Fruit fly (Drosophila melanogaster): Measurements from ENCODE around the gene gny.

The gny gene

dm6 chr2L:10375464-10376236, 4.3 kb upstream of the gny start, which contains the start of the genes CG33303 and dpr19 (continued):
- TF ChIP-seq zfh1 (GFP tag; IDR thresholded peaks at IDR 0.05) (0 out of 3 replicates have a peak, but pooled peaks have one; percentile 31), Hr51 (GFP tag; optimal IDR thresholded peaks at IDR 0.05) (peak in 1 of 2 experiments; percentile 87), CG4730 (GFP tag; IDR thresholded peaks at IDR 0.05) (peak; percentile 36; the same call in 1 of the 2 replicates), h (optimal IDR thresholded peaks at IDR 0.05) (no peak), MTF-1 (GFP tag; optimal IDR thresholded peaks at IDR 0.05; ENCODE audit: borderline replicate concordance) (no peak), CG14860 (GFP tag; IDR thresholded peaks at IDR 0.05; ENCODE audit: partially characterized antibody) (no peak), tgo (GFP tag; IDR thresholded peaks at IDR 0.05) (peak; percentile 66; the same call in 2 of the 3 replicates), oc (tag; optimal IDR thresholded peaks at IDR 0.05) (no peak), CG17359 (tag; optimal IDR thresholded peaks at IDR 0.05) (peak; percentile 84), CG10267 (tag; optimal IDR thresholded peaks at IDR 0.05) (peak; percentile 84), hkb (optimal IDR thresholded peaks at IDR 0.05) (no peak), hkb (GFP tag; IDR thresholded peaks at IDR 0.05) (peak; percentile 78), sc (optimal IDR thresholded peaks at IDR 0.05) (no peak), sc (GFP tag; optimal IDR thresholded peaks at IDR 0.05) (peak; percentile 33), bcd (GFP tag; optimal IDR thresholded peaks at IDR 0.05) (peak; percentile 65), CG11085 (GFP tag; IDR thresholded peaks at IDR 0.05) (no peak), ssp (GFP tag; IDR thresholded peaks at IDR 0.05) (peak; percentile 60; the same call in 1 of the 2 replicates), CG9797 (GFP tag; optimal IDR thresholded peaks at IDR 0.05) (peak; percentile 80), CG7745 (tag; optimal IDR thresholded peaks at IDR 0.05) (peak; percentile 3), ttk (GFP tag; IDR thresholded peaks at IDR 0.05) (no peak; the same call in 1 of the 2 replicates), Meics (GFP tag; optimal IDR thresholded peaks at IDR 0.05) (peak; percentile 80), CG13123 (GFP tag; optimal IDR thresholded peaks at IDR 0.05) (peak; percentile 50), CG33557 (GFP tag; optimal IDR thresholded peaks at IDR 0.05) (peak; percentile 74), bowl (GFP tag; IDR thresholded peaks at IDR 0.05) (no peak), CG8281 (tag; optimal IDR thresholded peaks at IDR 0.05) (peak; percentile 4), sisA (GFP tag; IDR thresholded peaks at IDR 0.05) (0 out of 2 replicates have a peak, but pooled peaks have one; percentile 27), da (GFP tag; optimal IDR thresholded peaks at IDR 0.05) (no peak), CG11456 (GFP tag; IDR thresholded peaks at IDR 0.05) (0 out of 3 replicates have a peak, but pooled peaks have one; percentile 13), gcm (GFP tag; optimal IDR thresholded peaks at IDR 0.05) (peak; percentile 83), knrl (GFP tag; IDR thresholded peaks at IDR 0.05; ENCODE audit: partially characterized antibody) (no peak), croc (GFP tag; conservative IDR thresholded peaks at IDR 0.05) (peak; percentile 41; the same call in 2 of the 3 replicates), vnd (GFP tag; IDR thresholded peaks at IDR 0.05; ENCODE audit: partially characterized antibody) (no peak), CG4424 (GFP tag; optimal IDR thresholded peaks at IDR 0.05) (peak; percentile 71), CG17328 (GFP tag; IDR thresholded peaks at IDR 0.05) (peak; percentile 79), emc (GFP tag; optimal IDR thresholded peaks at IDR 0.05) (no peak), CG18262 (tag; optimal IDR thresholded peaks at IDR 0.05) (peak; percentile 89), Hmr (GFP tag; optimal IDR thresholded peaks at IDR 0.05) (peak; percentile 85), slou (GFP tag; optimal IDR thresholded peaks at IDR 0.05) (peak; percentile 20), Taf1 (GFP tag; IDR thresholded peaks at IDR 0.05) (peak; percentile 20; the same call in 1 of the 2 replicates), Med (GFP tag) (peak; percentile 68), klu (GFP tag; IDR thresholded peaks at IDR 0.05) (no peak), crol (GFP tag; IDR thresholded peaks at IDR 0.05) (no peak), CG31441 (GFP tag; IDR thresholded peaks at IDR 0.05) (peak; percentile 94), CoRest (tag; optimal IDR thresholded peaks at IDR 0.05) (peak; percentile 83), Oaz (GFP tag; IDR thresholded peaks at IDR 0.05) (no peak), CG3995 (GFP tag; optimal IDR thresholded peaks at IDR 0.05) (peak; percentile 48), CG8290 (GFP tag; optimal IDR thresholded peaks at IDR 0.05) (peak; percentile 73), CG8290 (tag; optimal IDR thresholded peaks at IDR 0.05) (no peak), cwo (GFP tag; optimal IDR thresholded peaks at IDR 0.05) (peak; percentile 62), stwl (tag; optimal IDR thresholded peaks at IDR 0.05) (peak; percentile 45)
